Fruit fly (Drosophila melanogaster) whole organism, embryonic: ENCODE data around the gene sip3.

ENCODE experiments used
- CG13287 ChIP-seq: fragments of 200-800 bp; sonication (Bioruptor generic); IDR thresholded peaks from 2 replicates; pipeline ENCODE4 v1.3.6; 2022; ENCODE audit warnings: missing biosample characterization, missing genetic modification characterization; ENCODE audit not compliant: partially characterized antibody
- CG17359 ChIP-seq: fragments of 200-800 bp; sonication (Bioruptor generic); optimal IDR thresholded peaks from 3 replicates; lab custom pipeline; 2018; ENCODE audit warnings: missing biosample characterization, mild to moderate bottlenecking, missing genetic modification characterization, moderate library complexity
- CG31365 ChIP-seq: fragments of 200-800 bp; sonication (Bioruptor generic); optimal IDR thresholded peaks from 2 replicates; lab custom pipeline; 2018; ENCODE audit warnings: missing biosample characterization, mild to moderate bottlenecking, missing genetic modification characterization
- CG31441 ChIP-seq: fragments of 200-800 bp; sonication (Bioruptor generic); IDR thresholded peaks from 2 replicates; pipeline ENCODE4 v1.3.6; 2022; ENCODE audit warnings: missing biosample characterization, missing genetic modification characterization
- ERR ChIP-seq: fragments of 200-800 bp; sonication (Bioruptor generic); optimal IDR thresholded peaks from 2 replicates; lab custom pipeline; 2016; ENCODE audit warnings: missing biosample characterization, missing genetic modification characterization
- HHEX ChIP-seq: fragments of 200-800 bp; sonication (Bioruptor generic); optimal IDR thresholded peaks from 3 replicates; lab custom pipeline; 2017; ENCODE audit warnings: missing biosample characterization, mild to moderate bottlenecking, missing genetic modification characterization, missing genetic modification reagents
- MTF-1 ChIP-seq: fragments of 200-800 bp; sonication (Bioruptor generic); optimal IDR thresholded peaks from 2 replicates; lab custom pipeline; 2018; ENCODE audit warnings: missing biosample characterization, mild to moderate bottlenecking, missing genetic modification characterization, borderline replicate concordance
- Myb ChIP-seq: fragments of 200-800 bp; sonication (Bioruptor generic); optimal IDR thresholded peaks from 2 replicates; lab custom pipeline; 2016; ENCODE audit warnings: missing biosample characterization, missing genetic modification characterization
- Opbp ChIP-seq: fragments of 200-800 bp; sonication (Bioruptor generic); IDR thresholded peaks from 3 replicates; pipeline ENCODE4 v1.3.6; 2022; ENCODE audit warnings: missing biosample characterization, missing genetic modification characterization; ENCODE audit not compliant: partially characterized antibody
- bsh ChIP-seq, 2 experiments: fragments of 200-800 bp; sonication (Bioruptor generic); optimal IDR thresholded peaks; 2 replicates each; lab custom pipeline; 2017 to 2018; ENCODE audit warnings: mild to moderate bottlenecking in 2 of 2, missing biosample characterization in 2 of 2, missing genetic modification characterization in 2 of 2, moderate library complexity in 1 of 2
- disco-r ChIP-seq: fragments of 200-800 bp; sonication (Bioruptor generic); optimal IDR thresholded peaks from 2 replicates; lab custom pipeline; 2016; ENCODE audit warnings: missing biosample characterization, missing genetic modification characterization
- kay ChIP-seq: fragments of 200-800 bp; sonication (Bioruptor generic); optimal IDR thresholded peaks from 2 replicates; lab custom pipeline; 2016; ENCODE audit warnings: missing biosample characterization, missing genetic modification characterization
- sd ChIP-seq: fragments of 200-800 bp; sonication (Bioruptor generic); optimal IDR thresholded peaks from 3 replicates; lab custom pipeline; 2018; ENCODE audit warnings: missing biosample characterization, mild to moderate bottlenecking, missing genetic modification characterization, moderate library complexity

DNA sequence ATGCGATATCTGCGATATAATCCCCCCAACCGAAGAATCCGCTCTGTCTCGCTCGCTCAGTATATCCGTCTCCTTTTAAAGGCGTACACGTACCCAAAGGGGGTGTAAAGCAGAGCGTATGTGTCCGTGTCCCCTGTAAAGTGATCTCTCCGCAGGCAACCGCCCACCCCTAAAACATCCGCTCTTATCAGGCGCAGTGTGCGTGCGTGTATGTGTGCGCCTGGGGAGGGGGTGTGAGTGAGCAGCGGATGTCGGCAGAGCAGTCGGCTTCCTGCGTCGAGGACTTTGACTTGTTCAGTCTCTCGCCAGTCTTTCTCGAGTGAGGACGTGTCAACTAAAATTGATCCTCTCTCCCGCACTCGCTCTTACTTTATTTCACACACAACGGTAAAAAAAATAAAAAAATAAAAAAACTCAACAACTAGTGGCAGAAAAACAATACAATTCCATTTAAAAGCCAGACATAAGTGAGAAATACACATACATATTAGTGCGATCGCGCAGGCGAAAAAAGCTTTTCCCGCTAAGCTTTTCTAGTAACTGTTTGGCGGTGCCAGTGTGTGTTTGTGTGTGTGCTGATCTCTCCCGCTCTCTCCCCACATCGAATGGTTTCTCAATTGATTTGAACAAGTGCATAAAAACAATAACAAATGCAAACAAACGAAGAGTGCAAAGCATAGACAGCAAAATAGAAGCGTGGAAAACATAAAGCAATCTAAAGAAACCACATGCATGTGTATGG, 46.4 kb upstream of the sip3 start:
- no peak for TF ChIP-seq MTF-1
- no peak for TF ChIP-seq Myb (GFP tag; lab: Kevin White, UChicago)
- TF ChIP-seq ERR (GFP tag; lab: Kevin White, UChicago) = no peak
- no peak for TF ChIP-seq CG17359
- no peak for TF ChIP-seq disco-r (GFP tag; lab: Kevin White, UChicago)
- TF ChIP-seq HHEX = no peak
- TF ChIP-seq bsh (GFP tag; optimal IDR thresholded peaks at IDR 0.05; lab: Kevin White, UChicago) = no peak
- 0 out of 3 replicates have a peak, but pooled peaks have one; percentile 28 for TF ChIP-seq Opbp (GFP tag; lab: Robert Waterston, UW)
- no peak for TF ChIP-seq CG13287 (GFP tag; lab: Robert Waterston, UW)
- no peak for TF ChIP-seq CG31365 (tag; lab: Kevin White, UChicago)
- TF ChIP-seq CG31441 = 0 out of 2 replicates have a peak, but pooled peaks have one; percentile 7
- no peak for TF ChIP-seq kay
- no peak for TF ChIP-seq sd (tag; lab: Kevin White, UChicago)
